Worm (Caenorhabditis elegans) whole organism, midembryonic: ENCODE measurements around the gene trul-1.
A peak's percentile ranks its signal among the peaks of the same experiment; 100 is the strongest.

Experiments used
- T22C8.4 ChIP-seq: fragments of 200-800 bp; sonication (Bioruptor generic); IDR thresholded peaks from 2 replicates; pipeline ENCODE4 v1.3.6; 2022; ENCODE audit warnings: missing genetic modification characterization, missing compliant biosample characterization
- cog-1 ChIP-seq: sonication (generic microtip); optimal IDR thresholded peaks from 2 replicates; lab custom pipeline; 2016; ENCODE audit warnings: missing genetic modification characterization, missing compliant biosample characterization
- flt-1 ChIP-seq: fragments of 200-800 bp; sonication (Bioruptor generic); IDR thresholded peaks from 2 replicates; pipeline ENCODE4 v1.3.6; 2022; ENCODE audit warnings: missing genetic modification characterization, missing compliant biosample characterization
- klf-2 ChIP-seq: fragments of 200-800 bp; sonication (Bioruptor generic); conservative IDR thresholded peaks from 2 replicates; pipeline ENCODE4 v1.3.6; 2022; ENCODE audit warnings: missing genetic modification reagents, missing genetic modification characterization, missing compliant biosample characterization
- med-1 ChIP-seq: sonication (generic microtip); optimal IDR thresholded peaks from 2 replicates; lab custom pipeline; 2017; ENCODE audit warnings: missing genetic modification characterization, mild to moderate bottlenecking, missing compliant biosample characterization, antibody characterized with exemption, missing genetic modification reagents; ENCODE audit not compliant: insufficient read depth
- ref-1 ChIP-seq: fragments of 200-800 bp; sonication (Bioruptor generic); conservative IDR thresholded peaks from 2 replicates; pipeline ENCODE4 v1.3.6; 2022; ENCODE audit warnings: missing genetic modification reagents, missing genetic modification characterization, missing compliant biosample characterization
- tab-1 ChIP-seq: fragments of 200-800 bp; sonication (Bioruptor generic); IDR thresholded peaks from 2 replicates; pipeline ENCODE4 v1.3.6; 2022; ENCODE audit warnings: missing genetic modification characterization, missing compliant biosample characterization
- ztf-23 ChIP-seq: fragments of 200-800 bp; sonication (Bioruptor generic); IDR thresholded peaks from 2 replicates; pipeline ENCODE4 v1.3.6; 2022; ENCODE audit warnings: missing genetic modification reagents, missing genetic modification characterization, missing compliant biosample characterization
- ztf-29 ChIP-seq: fragments of 200-800 bp; sonication (Bioruptor generic); IDR thresholded peaks from 2 replicates; pipeline ENCODE4 v1.3.6; 2022; ENCODE audit warnings: missing genetic modification reagents, missing genetic modification characterization, missing compliant biosample characterization

The trul-1 gene

ce11 chrII:305645-306044 lies 23.3 kb upstream of the trul-1 start, which contains the start of gene col-69:
Gene col-69, minus strand, starts transcription at chrII:305745.
- TF ChIP-seq cog-1 (tag; lab: Kevin White, UChicago) (no peak), T22C8.4 (GFP tag; lab: Robert Waterston, UW) (no peak), flt-1 (no peak), tab-1 (GFP tag; lab: Robert Waterston, UW) (no peak), ztf-29 (GFP tag; lab: Robert Waterston, UW) (no peak), ref-1 (GFP tag; lab: Robert Waterston, UW) (no peak), ztf-23 (GFP tag; lab: Robert Waterston, UW) (no peak), med-1 (GFP tag; lab: Kevin White, UChicago) (no peak), klf-2 (GFP tag; lab: Robert Waterston, UW) (no peak)

- TF ChIP-seq cog-1 (tag; lab: Kevin White, UChicago) (no peak), ref-1 (GFP tag; lab: Robert Waterston, UW) (no peak), ztf-29 (GFP tag; lab: Robert Waterston, UW) (no peak), tab-1 (GFP tag; lab: Robert Waterston, UW) (no peak), klf-2 (GFP tag; lab: Robert Waterston, UW) (no peak), flt-1 (no peak), med-1 (GFP tag; lab: Kevin White, UChicago) (no peak), T22C8.4 (GFP tag; lab: Robert Waterston, UW) (no peak), ztf-23 (GFP tag; lab: Robert Waterston, UW) (no peak)
These were observed 21.7 kb upstream of the trul-1 start for ce11 chrII:303927-304711.

- TF ChIP-seq cog-1 (tag; lab: Kevin White, UChicago), result peak; percentile 22
- no peak for TF ChIP-seq flt-1
- TF ChIP-seq ztf-29 (GFP tag; lab: Robert Waterston, UW), result no peak
These were observed 18.8 kb upstream of the trul-1 start, which contains the start of gene K01A2.5 for ce11 chrII:300977-301772. Gene K01A2.5, plus strand, starts transcription at chrII:301273.

- TF ChIP-seq T22C8.4 (GFP tag; lab: Robert Waterston, UW) (no peak), cog-1 (tag; lab: Kevin White, UChicago) (no peak), flt-1 (no peak), med-1 (GFP tag; lab: Kevin White, UChicago) (no peak), ref-1 (GFP tag; lab: Robert Waterston, UW) (no peak), klf-2 (GFP tag; lab: Robert Waterston, UW) (no peak), ztf-29 (GFP tag; lab: Robert Waterston, UW) (no peak), ztf-23 (GFP tag; lab: Robert Waterston, UW) (no peak)
These were observed 17.3 kb upstream of the trul-1 start, which contains the start of gene K01A2.6 for ce11 chrII:299684-300083. Gene K01A2.6, plus strand, starts transcription at chrII:299984.

- TF ChIP-seq ref-1 (GFP tag; lab: Robert Waterston, UW), result no peak
- TF ChIP-seq cog-1 (tag; lab: Kevin White, UChicago), result no peak
- no peak for TF ChIP-seq med-1 (GFP tag; lab: Kevin White, UChicago)
- no peak for TF ChIP-seq T22C8.4 (GFP tag; lab: Robert Waterston, UW)
- no peak for TF ChIP-seq tab-1 (GFP tag; lab: Robert Waterston, UW)
- TF ChIP-seq ztf-29 (GFP tag; lab: Robert Waterston, UW), result no peak
- no peak for TF ChIP-seq klf-2 (GFP tag; lab: Robert Waterston, UW)
- TF ChIP-seq flt-1, result no peak
- no peak for TF ChIP-seq ztf-23 (GFP tag; lab: Robert Waterston, UW)
These were observed 14.6 kb upstream of the trul-1 start, which contains the start of the genes clec-117 and B0432.1 for ce11 chrII:296911-297440. Gene clec-117, minus strand, starts transcription at chrII:297011. Gene B0432.1, plus strand, starts transcription at chrII:297390.

- no peak for TF ChIP-seq cog-1 (tag; lab: Kevin White, UChicago)
- no peak for TF ChIP-seq klf-2 (GFP tag; lab: Robert Waterston, UW)
- no peak for TF ChIP-seq ref-1 (GFP tag; lab: Robert Waterston, UW)
- no peak for TF ChIP-seq tab-1 (GFP tag; lab: Robert Waterston, UW)
- no peak for TF ChIP-seq flt-1
- TF ChIP-seq ztf-29 (GFP tag; lab: Robert Waterston, UW), result no peak
- TF ChIP-seq med-1 (GFP tag; lab: Kevin White, UChicago), result no peak
- no peak for TF ChIP-seq T22C8.4 (GFP tag; lab: Robert Waterston, UW)
- TF ChIP-seq ztf-23 (GFP tag; lab: Robert Waterston, UW), result no peak
These were observed 12.2 kb upstream of the trul-1 start, which contains the start of gene B0432.11 for ce11 chrII:294606-295005. Gene B0432.11, minus strand, starts transcription at chrII:294706.

ce11 chrII:290282-290681 lies 7.9 kb upstream of the trul-1 start, which contains the start of gene djr-1.1:
Gene djr-1.1, plus strand, starts transcription at chrII:290582.
- TF ChIP-seq T22C8.4 (GFP tag; lab: Robert Waterston, UW) (no peak), ref-1 (GFP tag; lab: Robert Waterston, UW) (no peak), ztf-29 (GFP tag; lab: Robert Waterston, UW) (no peak), klf-2 (GFP tag; lab: Robert Waterston, UW) (no peak), ztf-23 (GFP tag; lab: Robert Waterston, UW) (no peak), cog-1 (tag; lab: Kevin White, UChicago) (no peak), med-1 (GFP tag; lab: Kevin White, UChicago) (no peak), flt-1 (no peak), tab-1 (GFP tag; lab: Robert Waterston, UW) (no peak)

- no peak for TF ChIP-seq ztf-23 (GFP tag; lab: Robert Waterston, UW)
- TF ChIP-seq flt-1, result no peak
- TF ChIP-seq med-1 (GFP tag; lab: Kevin White, UChicago), result no peak
- no peak for TF ChIP-seq klf-2 (GFP tag; lab: Robert Waterston, UW)
- TF ChIP-seq ztf-29 (GFP tag; lab: Robert Waterston, UW), result no peak
- TF ChIP-seq ref-1 (GFP tag; lab: Robert Waterston, UW), result no peak
- no peak for TF ChIP-seq cog-1 (tag; lab: Kevin White, UChicago)
- no peak for TF ChIP-seq tab-1 (GFP tag; lab: Robert Waterston, UW)
- no peak for TF ChIP-seq T22C8.4 (GFP tag; lab: Robert Waterston, UW)
These were observed 6.4 kb upstream of the trul-1 start, which contains the start of gene mrpl-41 for ce11 chrII:288705-289205. Gene mrpl-41, plus strand, starts transcription at chrII:288939.
